Fruit fly (Drosophila melanogaster) whole organism, embryonic: ENCODE results near the gene Gyc89Da.

Source experiments
- CG10274 ChIP-seq: fragments of 200-800 bp; sonication (Bioruptor generic); optimal IDR thresholded peaks from 3 replicates; lab custom pipeline; 2017; ENCODE audit warnings: missing biosample characterization, mild to moderate bottlenecking, missing genetic modification characterization
- CG10431 ChIP-seq: fragments of 200-800 bp; sonication (Bioruptor generic); optimal IDR thresholded peaks from 3 replicates; lab custom pipeline; 2018; ENCODE audit warnings: missing biosample characterization, mild to moderate bottlenecking, missing genetic modification characterization
- CG10462 ChIP-seq: fragments of 200-800 bp; sonication (Bioruptor generic); optimal IDR thresholded peaks from 2 replicates; lab custom pipeline; 2016; ENCODE audit warnings: missing biosample characterization, missing genetic modification characterization
- CG11560 ChIP-seq: fragments of 200-800 bp; sonication (Bioruptor generic); IDR thresholded peaks from 3 replicates; pipeline ENCODE4 v1.3.6; 2022; ENCODE audit warnings: missing biosample characterization, missing genetic modification characterization
- CG15514 ChIP-seq: fragments of 200-800 bp; sonication (Bioruptor generic); optimal IDR thresholded peaks from 3 replicates; lab custom pipeline; 2017; ENCODE audit warnings: missing biosample characterization, missing genetic modification characterization, mild to moderate bottlenecking, moderate library complexity, missing genetic modification reagents
- CG1647 ChIP-seq: fragments of 200-800 bp; sonication (Bioruptor generic); optimal IDR thresholded peaks from 3 replicates; lab custom pipeline; 2016; ENCODE audit warnings: missing biosample characterization, missing genetic modification characterization
- CG17385 ChIP-seq: fragments of 200-800 bp; sonication (Bioruptor generic); optimal IDR thresholded peaks from 3 replicates; lab custom pipeline; 2018; ENCODE audit warnings: missing biosample characterization, mild to moderate bottlenecking, missing genetic modification characterization
- CG2678 ChIP-seq: fragments of 200-800 bp; sonication (Bioruptor generic); optimal IDR thresholded peaks from 3 replicates; lab custom pipeline; 2019; ENCODE audit warnings: missing biosample characterization, mild to moderate bottlenecking, missing genetic modification characterization, moderate library complexity
- CG33557 ChIP-seq: fragments of 200-800 bp; sonication (Bioruptor generic); optimal IDR thresholded peaks from 2 replicates; lab custom pipeline; 2019; ENCODE audit warnings: missing biosample characterization, mild to moderate bottlenecking, missing genetic modification characterization, moderate library complexity
- CG34224 ChIP-seq: fragments of 200-800 bp; sonication (Bioruptor generic); IDR thresholded peaks from 3 replicates; pipeline ENCODE4 v1.3.6; 2022; ENCODE audit warnings: missing biosample characterization, missing genetic modification characterization; ENCODE audit not compliant: partially characterized antibody
- CG4282 ChIP-seq: fragments of 200-800 bp; sonication (Bioruptor generic); optimal IDR thresholded peaks from 2 replicates; lab custom pipeline; 2016; ENCODE audit warnings: missing biosample characterization, missing genetic modification characterization
- CG6254 ChIP-seq: fragments of 200-800 bp; sonication (Bioruptor generic); optimal IDR thresholded peaks from 3 replicates; lab custom pipeline; 2017; ENCODE audit warnings: mild to moderate bottlenecking, missing biosample characterization, missing genetic modification reagents, missing genetic modification characterization
- CG6272 ChIP-seq: fragments of 200-800 bp; sonication (Bioruptor generic); IDR thresholded peaks from 2 replicates; pipeline ENCODE4 v1.3.6; 2022; ENCODE audit warnings: missing biosample characterization, missing genetic modification characterization
- CG6654 ChIP-seq: fragments of 200-800 bp; sonication (Bioruptor generic); optimal IDR thresholded peaks from 2 replicates; lab custom pipeline; 2017; ENCODE audit warnings: missing biosample characterization, mild to moderate bottlenecking, missing genetic modification characterization
- CG6854 ChIP-seq: fragments of 200-800 bp; sonication (Bioruptor generic); optimal IDR thresholded peaks from 3 replicates; lab custom pipeline; 2017; ENCODE audit warnings: missing biosample characterization, mild to moderate bottlenecking, missing genetic modification characterization
- CG7786 ChIP-seq: fragments of 200-800 bp; sonication (Bioruptor generic); optimal IDR thresholded peaks from 2 replicates; lab custom pipeline; 2016; ENCODE audit warnings: missing biosample characterization, missing genetic modification characterization
- CG8089 ChIP-seq: fragments of 200-800 bp; sonication (Bioruptor generic); optimal IDR thresholded peaks from 3 replicates; lab custom pipeline; 2016; ENCODE audit warnings: missing biosample characterization, missing genetic modification characterization
- CG8281 ChIP-seq: fragments of 200-800 bp; sonication (Bioruptor generic); optimal IDR thresholded peaks from 2 replicates; lab custom pipeline; 2018; ENCODE audit warnings: missing biosample characterization, mild to moderate bottlenecking, missing genetic modification characterization, moderate library complexity
- CG8765 ChIP-seq: fragments of 200-800 bp; sonication (Bioruptor generic); IDR thresholded peaks from 2 replicates; pipeline ENCODE4 v1.3.6; 2022; ENCODE audit warnings: missing biosample characterization, missing genetic modification characterization
- CG9215 ChIP-seq: fragments of 200-800 bp; sonication (Bioruptor generic); IDR thresholded peaks from 2 replicates; pipeline ENCODE4 v1.3.6; 2022; ENCODE audit warnings: missing biosample characterization, missing genetic modification characterization
- CG9437 ChIP-seq: fragments of 200-800 bp; sonication (Bioruptor generic); optimal IDR thresholded peaks from 2 replicates; lab custom pipeline; 2018; ENCODE audit warnings: missing biosample characterization, mild to moderate bottlenecking, missing genetic modification characterization
- CHES-1-like ChIP-seq: fragments of 200-800 bp; sonication (Bioruptor generic); optimal IDR thresholded peaks from 2 replicates; lab custom pipeline; 2016; ENCODE audit warnings: missing biosample characterization, missing genetic modification characterization
- Ets65A ChIP-seq: fragments of 200-800 bp; sonication (Bioruptor generic); peaks from one replicate; lab custom pipeline; 2016; ENCODE audit warnings: missing biosample characterization, missing genetic modification characterization
- Gsc ChIP-seq: fragments of 200-800 bp; sonication (Bioruptor generic); IDR thresholded peaks from 2 replicates; pipeline ENCODE4 v1.3.6; 2022; ENCODE audit warnings: missing biosample characterization, missing genetic modification characterization
- HLH54F ChIP-seq: fragments of 200-800 bp; sonication (Bioruptor generic); optimal IDR thresholded peaks from 3 replicates; lab custom pipeline; 2016; ENCODE audit warnings: missing biosample characterization, missing genetic modification characterization
- Hmx ChIP-seq: fragments of 200-800 bp; sonication (Bioruptor generic); optimal IDR thresholded peaks from 2 replicates; lab custom pipeline; 2016; ENCODE audit warnings: missing biosample characterization, missing genetic modification characterization
- Meics ChIP-seq: fragments of 200-800 bp; sonication (Bioruptor generic); optimal IDR thresholded peaks from 2 replicates; lab custom pipeline; 2017; ENCODE audit warnings: missing biosample characterization, mild to moderate bottlenecking, missing genetic modification characterization
- Oli ChIP-seq: fragments of 200-800 bp; sonication (Bioruptor generic); optimal IDR thresholded peaks from 2 replicates; lab custom pipeline; 2018; ENCODE audit warnings: missing biosample characterization, mild to moderate bottlenecking, missing genetic modification characterization, moderate library complexity
- Pdp1 ChIP-seq, 2 experiments: fragments of 200-800 bp; sonication (Bioruptor generic); optimal IDR thresholded peaks; 3 replicates each; lab custom pipeline; 2016; ENCODE audit warnings: missing biosample characterization in 2 of 2, missing genetic modification characterization in 2 of 2, mild to moderate bottlenecking in 1 of 2, moderate library complexity in 1 of 2
- Stat92E ChIP-seq, 3 experiments: fragments of >200 bp in 2 of 3; fragments of 200-800 bp in 1 of 3; sonication (Bioruptor generic) in 1 of 3; optimal IDR thresholded peaks; 2 replicates each; lab custom pipeline; 2017 to 2019; ENCODE audit warnings: missing biosample characterization in 3 of 3, missing genetic modification characterization in 3 of 3, mild to moderate bottlenecking in 1 of 3, moderate library complexity in 1 of 3
- YL-1 ChIP-seq: fragments of 200-800 bp; sonication (Bioruptor generic); optimal IDR thresholded peaks from 3 replicates; lab custom pipeline; 2017; ENCODE audit warnings: missing biosample characterization, mild to moderate bottlenecking, missing genetic modification characterization
- bsh ChIP-seq, 2 experiments: fragments of 200-800 bp; sonication (Bioruptor generic); optimal IDR thresholded peaks; 2 replicates each; lab custom pipeline; 2017 to 2018; ENCODE audit warnings: mild to moderate bottlenecking in 2 of 2, missing biosample characterization in 2 of 2, missing genetic modification characterization in 2 of 2, moderate library complexity in 1 of 2
- cato ChIP-seq: fragments of 200-800 bp; sonication (Bioruptor generic); optimal IDR thresholded peaks from 2 replicates; lab custom pipeline; 2016; ENCODE audit warnings: missing biosample characterization, missing genetic modification characterization, borderline replicate concordance
- crp ChIP-seq, 2 experiments: fragments of 200-800 bp; sonication (Bioruptor generic); optimal IDR thresholded peaks; 2 replicates in 1 of 2; 3 replicates in 1 of 2; lab custom pipeline; 2017; ENCODE audit warnings: missing biosample characterization in 2 of 2, missing genetic modification characterization in 2 of 2, mild to moderate bottlenecking in 1 of 2, moderate library complexity in 1 of 2
- jing ChIP-seq: fragments of 200-800 bp; sonication (Bioruptor generic); optimal IDR thresholded peaks from 2 replicates; lab custom pipeline; 2018; ENCODE audit warnings: missing biosample characterization, mild to moderate bottlenecking, missing genetic modification characterization
- kah ChIP-seq: fragments of 200-800 bp; sonication (Bioruptor generic); optimal IDR thresholded peaks from 2 replicates; lab custom pipeline; 2018; ENCODE audit warnings: missing biosample characterization, mild to moderate bottlenecking, missing genetic modification characterization
- ken ChIP-seq: fragments of 200-800 bp; sonication (Bioruptor generic); IDR thresholded peaks from 3 replicates; pipeline ENCODE4 v1.3.6; 2022; ENCODE audit warnings: missing biosample characterization, missing genetic modification characterization
- klu ChIP-seq: fragments of 200-800 bp; sonication (Bioruptor generic); IDR thresholded peaks from 2 replicates; pipeline ENCODE4 v1.3.6; 2022; ENCODE audit warnings: missing biosample characterization, missing genetic modification characterization
- maf-S ChIP-seq: fragments of 200-800 bp; sonication (Bioruptor generic); optimal IDR thresholded peaks from 2 replicates; lab custom pipeline; 2016; ENCODE audit warnings: missing biosample characterization, missing genetic modification characterization
- otp ChIP-seq: fragments of 200-800 bp; sonication (Bioruptor generic); IDR thresholded peaks from 3 replicates; pipeline ENCODE4, ENCODE4 v1.3.6; 2022; ENCODE audit warnings: missing biosample characterization, missing genetic modification characterization
- phol ChIP-seq: fragments of 200-800 bp; sonication (Bioruptor generic); optimal IDR thresholded peaks from 3 replicates; lab custom pipeline; 2018; ENCODE audit warnings: missing biosample characterization, mild to moderate bottlenecking, missing genetic modification characterization, moderate library complexity
- pita ChIP-seq: fragments of 200-800 bp; sonication (Bioruptor generic); optimal IDR thresholded peaks from 2 replicates; lab custom pipeline; 2017; ENCODE audit warnings: missing biosample characterization, mild to moderate bottlenecking, missing genetic modification characterization
- psq ChIP-seq: fragments of 200-800 bp; sonication (Bioruptor generic); optimal IDR thresholded peaks from 2 replicates; lab custom pipeline; 2017; ENCODE audit warnings: missing biosample characterization, missing genetic modification characterization
- pum ChIP-seq: fragments of 200-800 bp; sonication (Bioruptor generic); optimal IDR thresholded peaks from 2 replicates; lab custom pipeline; 2016; ENCODE audit warnings: missing biosample characterization, missing genetic modification characterization
- ranshi ChIP-seq: fragments of 200-800 bp; sonication (Bioruptor generic); IDR thresholded peaks from 2 replicates; pipeline ENCODE4 v1.3.6; 2022; ENCODE audit warnings: missing biosample characterization, missing genetic modification characterization
- scrt ChIP-seq: fragments of 200-800 bp; sonication (Bioruptor generic); optimal IDR thresholded peaks from 2 replicates; lab custom pipeline; 2018; ENCODE audit warnings: missing biosample characterization, mild to moderate bottlenecking, missing genetic modification characterization, moderate library complexity
- tap ChIP-seq: fragments of 200-800 bp; optimal IDR thresholded peaks from 3 replicates; lab custom pipeline; 2019; ENCODE audit warnings: missing biosample characterization, mild to moderate bottlenecking, missing genetic modification characterization, moderate library complexity
- tin ChIP-seq: fragments of 200-800 bp; sonication (Bioruptor generic); optimal IDR thresholded peaks from 3 replicates; lab custom pipeline; 2016; ENCODE audit warnings: missing biosample characterization, missing genetic modification characterization
- tna ChIP-seq: fragments of 200-800 bp; sonication (Bioruptor generic); IDR thresholded peaks from 2 replicates; pipeline ENCODE4 v1.3.6; 2022; ENCODE audit warnings: missing biosample characterization, missing genetic modification characterization; ENCODE audit not compliant: partially characterized antibody
- unc-4 ChIP-seq: fragments of 200-800 bp; sonication (Bioruptor generic); IDR thresholded peaks from 2 replicates; pipeline ENCODE4 v1.3.6; 2022; ENCODE audit warnings: missing biosample characterization, missing genetic modification characterization; ENCODE audit not compliant: partially characterized antibody

The Gyc89Da gene

DNA sequence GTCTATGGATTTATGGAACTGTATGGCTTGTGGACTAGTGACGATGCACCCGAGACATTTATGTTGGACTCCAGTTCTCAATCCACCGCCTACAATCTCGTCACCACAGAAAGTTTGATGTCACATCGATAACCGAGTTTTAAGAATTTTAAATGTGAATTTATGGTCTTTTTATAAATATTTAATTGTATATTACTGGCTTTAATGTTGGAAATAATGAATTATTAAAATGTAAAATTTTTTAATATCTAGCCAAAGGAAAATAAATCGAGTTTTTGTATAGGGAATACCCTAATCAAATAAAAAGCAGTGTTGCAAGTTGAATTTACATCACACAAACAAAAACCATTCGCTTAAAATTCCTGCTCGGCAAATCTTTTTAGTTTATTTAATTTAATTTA, 39.7 kb upstream of the Gyc89Da start, which contains the start of gene Fntb (continued):
- TF ChIP-seq maf-S (GFP tag; lab: Kevin White, UChicago) (peak; percentile 10), CG15514 (GFP tag; lab: Kevin White, UChicago) (peak; percentile 68), phol (tag; lab: Kevin White, UChicago) (peak; percentile 83), CG9437 (peak; percentile 64), CG4282 (GFP tag; lab: Kevin White, UChicago) (no peak), CG11560 (tag; lab: Robert Waterston, UW) (no peak), Gsc (GFP tag; lab: Robert Waterston, UW) (no peak), CG17385 (GFP tag; lab: Kevin White, UChicago) (peak; percentile 71), CG6854 (GFP tag; lab: Kevin White, UChicago) (no peak), unc-4 (GFP tag; lab: Robert Waterston, UW) (no peak), CG8089 (no peak), CG10431 (GFP tag; lab: Kevin White, UChicago) (no peak), psq (GFP tag; lab: Kevin White, UChicago) (no peak), pita (no peak), CG1647 (GFP tag; lab: Kevin White, UChicago) (no peak), Oli (tag; lab: Kevin White, UChicago) (peak; percentile 68), Ets65A (peak; percentile 95), tin (GFP tag; lab: Kevin White, UChicago) (peak; percentile 60), klu (peak; percentile 42; the same call in 1 of the 2 replicates), ranshi (GFP tag; lab: Robert Waterston, UW) (peak; percentile 41; the same call in 1 of the 2 replicates), CG6272 (peak; percentile 52; the same call in 1 of the 2 replicates), tna (GFP tag; lab: Robert Waterston, UW) (no peak), CG8765 (GFP tag; lab: Robert Waterston, UW) (no peak), Stat92E (GFP tag; optimal IDR thresholded peaks at IDR 0.05; lab: Kevin White, UChicago) (no peak), crp (GFP tag; optimal IDR thresholded peaks at IDR 0.05; lab: Kevin White, UChicago) (peak in 1 of 2 experiments; percentile 8), CG2678 (no peak), CG6654 (GFP tag; lab: Kevin White, UChicago) (no peak), kah (GFP tag; lab: Kevin White, UChicago) (no peak), YL-1 (GFP tag; lab: Kevin White, UChicago) (no peak), Hmx (GFP tag; lab: Kevin White, UChicago) (peak; percentile 19), otp (GFP tag; lab: Robert Waterston, UW) (no peak), ken (no peak), cato (GFP tag; lab: Kevin White, UChicago) (peak; percentile 30), CG10462 (no peak), Pdp1 (GFP tag; optimal IDR thresholded peaks at IDR 0.05; lab: Kevin White, UChicago) (peak; percentile 25 to 57), CG9215 (GFP tag; lab: Robert Waterston, UW) (no peak), CG33557 (GFP tag; lab: Kevin White, UChicago) (peak; percentile 50), pum (GFP tag; lab: Kevin White, UChicago) (no peak), CG10274 (no peak), CHES-1-like (GFP tag; lab: Kevin White, UChicago) (no peak), CG34224 (GFP tag; lab: Robert Waterston, UW) (peak; percentile 35; the same call in 1 of the 3 replicates), tap (tag; lab: Kevin White, UChicago) (no peak), CG8281 (tag; lab: Kevin White, UChicago) (no peak), scrt (GFP tag; lab: Kevin White, UChicago) (peak; percentile 46), Meics (GFP tag; lab: Kevin White, UChicago) (peak; percentile 99), bsh (GFP tag; optimal IDR thresholded peaks at IDR 0.05; lab: Kevin White, UChicago) (peak in 1 of 2 experiments; percentile 74), HLH54F (GFP tag; lab: Kevin White, UChicago) (peak; percentile 51), jing (GFP tag; lab: Kevin White, UChicago) (no peak), CG6254 (GFP tag; lab: Kevin White, UChicago) (no peak), CG7786 (peak; percentile 29)
